Fruit fly (Drosophila melanogaster): ENCODE data around the gene ome.
A peak's percentile ranks its signal among the peaks of the same experiment; 100 is the strongest.

The ome gene

DNA sequence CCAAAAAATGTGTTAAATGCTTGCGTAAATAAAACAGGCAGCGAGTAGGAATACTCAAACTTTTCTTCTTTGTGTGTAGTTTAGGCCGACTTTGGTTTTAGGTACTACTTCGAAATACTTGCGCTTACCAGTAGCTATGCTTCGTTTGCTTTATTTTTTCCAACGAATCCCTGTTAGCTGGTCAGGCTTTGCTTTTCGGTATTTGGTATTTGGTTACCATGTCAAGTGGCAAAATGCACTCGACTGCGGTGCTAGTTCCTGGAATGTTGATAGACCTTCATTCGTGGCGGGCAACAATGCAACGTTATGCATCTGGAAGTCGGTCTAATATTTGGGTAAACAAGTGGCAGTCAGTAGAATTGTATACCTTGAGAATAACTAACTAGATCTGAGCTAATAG, 8.9 kb upstream of the ome start:
- TF ChIP-seq CG17806 (tag; optimal IDR thresholded peaks at IDR 0.05) (no peak), CG4496 (GFP tag; IDR thresholded peaks at IDR 0.05) (no peak), CG32121 (GFP tag; IDR thresholded peaks at IDR 0.05) (no peak), CG12605 (GFP tag; IDR thresholded peaks at IDR 0.05) (no peak), rn (GFP tag; IDR thresholded peaks at IDR 0.05) (no peak), Pif1B (GFP tag; optimal IDR thresholded peaks at IDR 0.05) (no peak), Snoo (tag; optimal IDR thresholded peaks at IDR 0.05) (no peak), CG34367 (tag; optimal IDR thresholded peaks at IDR 0.05) (no peak), fd96Ca (GFP tag; IDR thresholded peaks at IDR 0.05) (no peak), gl (tag; optimal IDR thresholded peaks at IDR 0.05) (no peak)

DNA sequence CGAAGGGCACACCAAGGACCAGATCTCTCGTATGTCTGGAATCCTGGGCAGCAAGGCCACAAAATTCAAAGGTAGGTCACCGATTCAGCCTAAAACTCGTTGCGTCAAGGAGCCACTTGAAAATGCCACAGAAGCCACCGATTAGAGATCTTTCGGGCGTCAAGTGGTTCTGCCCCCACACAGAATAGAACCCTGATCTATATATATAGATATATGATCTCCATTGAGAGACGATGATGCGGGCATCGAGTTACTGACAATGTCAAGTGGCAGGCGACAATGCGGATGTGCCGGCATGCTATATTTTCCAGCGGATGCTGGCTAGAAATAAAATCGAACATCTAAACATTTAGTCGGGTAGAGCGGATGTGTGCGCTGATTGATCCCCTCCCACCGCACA, 8.2 kb upstream of the ome start:
- TF ChIP-seq rn (GFP tag; IDR thresholded peaks at IDR 0.05) (no peak), fd96Ca (GFP tag; IDR thresholded peaks at IDR 0.05) (no peak), CG8301 (tag; optimal IDR thresholded peaks at IDR 0.05) (no peak), D1 (tag; optimal IDR thresholded peaks at IDR 0.05) (no peak), Snoo (tag; optimal IDR thresholded peaks at IDR 0.05) (no peak), CG17806 (tag; optimal IDR thresholded peaks at IDR 0.05) (no peak), CG14655 (GFP tag; optimal IDR thresholded peaks at IDR 0.05) (no peak), EcR (GFP tag; optimal IDR thresholded peaks at IDR 0.05) (no peak), CG4496 (GFP tag; IDR thresholded peaks at IDR 0.05) (no peak), CG13204 (GFP tag; optimal IDR thresholded peaks at IDR 0.05) (no peak)

DNA sequence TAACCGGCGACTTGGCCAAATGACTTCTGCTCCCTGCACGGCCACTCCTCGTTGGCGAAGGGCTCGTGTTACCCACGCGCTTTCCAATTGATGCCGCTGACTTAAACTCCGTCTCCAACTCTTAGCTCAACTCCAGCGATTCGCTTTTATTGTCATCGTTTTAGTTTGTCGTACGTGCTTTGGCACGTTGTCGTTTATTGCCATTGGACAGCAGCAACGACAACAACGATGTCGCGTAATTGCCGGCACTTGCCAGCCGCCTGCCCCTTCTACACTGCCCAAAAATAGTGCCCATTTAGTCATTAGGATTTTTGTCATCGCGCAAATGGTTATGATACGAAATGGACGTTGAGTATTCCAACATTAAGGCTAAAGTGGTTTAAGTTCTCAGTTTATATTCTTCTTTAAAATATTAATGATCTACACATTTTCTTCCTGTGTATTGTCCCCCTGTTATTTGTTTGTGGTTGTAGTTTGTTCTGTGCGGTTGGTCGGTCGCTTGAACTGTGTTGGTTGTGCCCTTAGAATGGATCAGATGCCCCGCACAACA, 6.8 kb upstream of the ome start:
- TF ChIP-seq gl (tag; optimal IDR thresholded peaks at IDR 0.05) = peak; percentile 64
- TF ChIP-seq CG15710 (tag; optimal IDR thresholded peaks at IDR 0.05) = peak; percentile 89
- peak; percentile 84 for TF ChIP-seq Ets98B (GFP tag; IDR thresholded peaks at IDR 0.05)
- TF ChIP-seq rn (GFP tag; IDR thresholded peaks at IDR 0.05) = peak; percentile 72
- peak; percentile 89 for TF ChIP-seq Pif1B (GFP tag; optimal IDR thresholded peaks at IDR 0.05)
- TF ChIP-seq fd96Ca (GFP tag; IDR thresholded peaks at IDR 0.05) = peak; percentile 90
- peak; percentile 81 for TF ChIP-seq CG13204 (GFP tag; optimal IDR thresholded peaks at IDR 0.05)
- TF ChIP-seq CG12605 (GFP tag; IDR thresholded peaks at IDR 0.05) = peak; percentile 79
- TF ChIP-seq CG32121 (GFP tag; IDR thresholded peaks at IDR 0.05) = peak; percentile 66; the same call in 1 of the 2 replicates
- peak; percentile 92 for TF ChIP-seq CG4496 (GFP tag; IDR thresholded peaks at IDR 0.05)
- peak; percentile 94 for TF ChIP-seq Pif1A (GFP tag; optimal IDR thresholded peaks at IDR 0.05)
- peak; percentile 87 for TF ChIP-seq CG34367 (tag; optimal IDR thresholded peaks at IDR 0.05)
- peak; percentile 79 for TF ChIP-seq CG9948 (tag; optimal IDR thresholded peaks at IDR 0.05)
- no peak for TF ChIP-seq CG10348 (GFP tag; IDR thresholded peaks at IDR 0.05)
- TF ChIP-seq CG17806 (tag; optimal IDR thresholded peaks at IDR 0.05) = peak; percentile 91
- peak; percentile 55 for TF ChIP-seq D1 (tag; optimal IDR thresholded peaks at IDR 0.05)
- peak; percentile 73 for TF ChIP-seq Snoo (tag; optimal IDR thresholded peaks at IDR 0.05)
- peak; percentile 85 for TF ChIP-seq CG8301 (tag; optimal IDR thresholded peaks at IDR 0.05)
- peak; percentile 30 for TF ChIP-seq EcR (GFP tag; optimal IDR thresholded peaks at IDR 0.05)
- TF ChIP-seq CG8159 (tag; optimal IDR thresholded peaks at IDR 0.05) = peak; percentile 88
- peak; percentile 88 for TF ChIP-seq CG14655 (GFP tag; optimal IDR thresholded peaks at IDR 0.05)

DNA sequence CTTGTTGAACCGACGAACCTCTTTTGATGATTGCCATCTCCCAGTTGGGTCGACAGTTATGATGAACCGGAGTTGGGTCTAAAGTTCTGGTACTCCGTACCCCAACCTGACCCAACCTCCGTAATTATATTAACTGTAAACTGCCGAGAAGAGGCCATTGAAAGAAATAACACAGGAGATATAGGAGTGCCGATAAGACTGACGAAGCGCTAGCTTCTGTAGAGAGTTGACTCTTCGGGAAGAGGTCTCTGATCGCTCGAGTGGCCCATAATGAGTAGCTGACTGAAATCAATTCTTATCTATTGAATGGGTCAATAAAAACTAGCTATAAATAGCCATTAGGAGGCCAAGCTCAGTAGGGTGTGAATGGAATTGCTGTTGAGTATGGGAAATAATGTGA, 4.0 kb upstream of the ome start:
- TF ChIP-seq EcR (GFP tag; optimal IDR thresholded peaks at IDR 0.05) (peak; percentile 43), CG4496 (GFP tag; IDR thresholded peaks at IDR 0.05) (no peak)

DNA sequence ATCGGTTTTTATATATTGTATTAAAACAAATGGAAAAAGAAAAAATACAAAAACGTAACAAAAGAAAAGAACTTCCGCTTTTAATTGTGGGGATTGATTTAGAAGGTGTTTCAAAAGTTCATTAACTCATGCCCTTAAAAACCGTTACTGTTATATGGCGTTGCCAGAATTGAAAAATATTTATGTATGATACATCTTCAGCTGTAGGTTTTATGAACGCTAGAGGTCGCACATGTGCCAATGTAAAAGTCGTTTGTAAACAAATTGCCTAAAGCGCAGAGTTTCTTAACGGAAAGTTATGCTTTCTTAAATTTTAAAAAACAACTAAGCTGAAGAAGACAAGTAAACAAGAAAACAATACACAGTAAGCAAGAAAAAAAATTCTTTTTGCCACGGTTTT, 1.1 kb upstream of the ome start:
- TF ChIP-seq CG17806 (tag; optimal IDR thresholded peaks at IDR 0.05) (no peak), EcR (GFP tag; optimal IDR thresholded peaks at IDR 0.05) (peak; percentile 92), D1 (tag; optimal IDR thresholded peaks at IDR 0.05) (peak; percentile 29)

DNA sequence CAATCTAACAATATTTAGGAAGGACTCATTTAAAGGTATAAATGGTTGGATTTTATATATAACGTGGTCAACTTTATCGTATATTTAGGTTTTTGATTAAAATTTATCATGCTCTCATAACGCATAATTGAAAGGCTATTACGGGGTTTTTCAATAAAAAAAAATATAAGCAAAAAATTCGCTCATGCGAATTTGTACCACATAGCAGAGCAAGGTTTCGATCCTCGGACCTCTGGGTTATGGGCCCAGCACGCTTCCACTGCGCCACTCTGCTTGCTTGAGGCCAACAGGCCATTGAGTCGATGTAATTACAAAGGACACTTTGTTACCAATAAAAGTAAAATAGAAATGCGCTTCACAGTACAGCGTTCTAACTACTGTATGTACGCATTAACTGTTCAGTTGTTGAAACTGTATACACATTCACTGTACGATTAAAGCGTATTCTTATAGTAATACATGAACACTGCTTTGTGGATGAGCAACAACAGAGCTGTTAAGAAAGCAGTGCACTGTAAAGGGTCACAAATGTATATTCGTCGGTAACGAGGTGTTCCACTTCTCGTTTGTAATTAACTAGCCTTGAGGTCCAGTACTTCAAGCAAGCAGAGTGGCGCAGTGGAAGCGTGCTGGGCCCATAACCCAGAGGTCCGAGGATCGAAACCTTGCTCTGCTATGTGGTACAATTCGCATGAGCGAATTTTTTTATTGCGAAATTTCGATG, 1.3 kb downstream of the ome start:
- no peak for TF ChIP-seq CG14655 (GFP tag; optimal IDR thresholded peaks at IDR 0.05)
- TF ChIP-seq Pif1B (GFP tag; optimal IDR thresholded peaks at IDR 0.05) = no peak
- no peak for TF ChIP-seq CG8301 (tag; optimal IDR thresholded peaks at IDR 0.05)
- no peak for TF ChIP-seq CG12605 (GFP tag; IDR thresholded peaks at IDR 0.05)
- no peak for TF ChIP-seq Snoo (tag; optimal IDR thresholded peaks at IDR 0.05)
- TF ChIP-seq fd96Ca (GFP tag; IDR thresholded peaks at IDR 0.05) = no peak
- no peak for TF ChIP-seq CG32121 (GFP tag; IDR thresholded peaks at IDR 0.05)
- no peak; the same call in 1 of the 2 replicates for TF ChIP-seq Ets98B (GFP tag; IDR thresholded peaks at IDR 0.05)
- no peak for TF ChIP-seq EcR (GFP tag; optimal IDR thresholded peaks at IDR 0.05)
- no peak for TF ChIP-seq CG15710 (tag; optimal IDR thresholded peaks at IDR 0.05)
- no peak for TF ChIP-seq CG8159 (tag; optimal IDR thresholded peaks at IDR 0.05)
- no peak for TF ChIP-seq CG9948 (tag; optimal IDR thresholded peaks at IDR 0.05)
- no peak for TF ChIP-seq rn (GFP tag; IDR thresholded peaks at IDR 0.05)
- no peak for TF ChIP-seq gl (tag; optimal IDR thresholded peaks at IDR 0.05)
- no peak for TF ChIP-seq CG4496 (GFP tag; IDR thresholded peaks at IDR 0.05)
- TF ChIP-seq Pif1A (GFP tag; optimal IDR thresholded peaks at IDR 0.05) = no peak
